Worm (Caenorhabditis elegans): ENCODE results near the gene str-55.

str-55 gene

ce11 chrV:16410521-16410920 lies 6.4 kb downstream of the str-55 start, which contains the start of gene srh-145:
Gene srh-145, plus strand, starts transcription at chrV:16410713.
- TF ChIP-seq M03D4.4 (tag; optimal IDR thresholded peaks at IDR 0.05) (no peak), elt-3 (tag; optimal IDR thresholded peaks at IDR 0.05) (no peak), mep-1 (tag; optimal IDR thresholded peaks at IDR 0.05) (no peak), nhr-12 (tag; optimal IDR thresholded peaks at IDR 0.05) (no peak), lin-13 (tag; optimal IDR thresholded peaks at IDR 0.05) (no peak), unc-62 (GFP tag; optimal IDR thresholded peaks at IDR 0.05) (no peak), lin-32 (GFP tag; optimal IDR thresholded peaks at IDR 0.05) (no peak), ztf-11 (tag; optimal IDR thresholded peaks at IDR 0.05) (no peak), lsy-2 (tag; optimal IDR thresholded peaks at IDR 0.05) (no peak), blmp-1 (tag; optimal IDR thresholded peaks at IDR 0.05) (no peak), drap-1 (GFP tag; optimal IDR thresholded peaks at IDR 0.05) (no peak), unc-39 (tag; optimal IDR thresholded peaks at IDR 0.05) (no peak), bed-3 (GFP tag; optimal IDR thresholded peaks at IDR 0.05) (no peak), ceh-39 (tag; optimal IDR thresholded peaks at IDR 0.05) (no peak), nhr-237 (tag; optimal IDR thresholded peaks at IDR 0.05) (no peak)

- TF ChIP-seq elt-3 (tag; optimal IDR thresholded peaks at IDR 0.05) (no peak), ceh-83 (GFP tag; optimal IDR thresholded peaks at IDR 0.05) (no peak), bed-3 (GFP tag; optimal IDR thresholded peaks at IDR 0.05) (no peak), lsy-2 (tag; optimal IDR thresholded peaks at IDR 0.05) (no peak), ces-1 (GFP tag; optimal IDR thresholded peaks at IDR 0.05) (no peak), elt-1 (tag; optimal IDR thresholded peaks at IDR 0.05; ENCODE audit: borderline replicate concordance, insufficient read depth) (no peak), ham-2 (GFP tag; optimal IDR thresholded peaks at IDR 0.05) (no peak), zip-8 (tag; optimal IDR thresholded peaks at IDR 0.05) (no peak), ceh-43 (GFP tag; optimal IDR thresholded peaks at IDR 0.05) (no peak), ceh-39 (tag; optimal IDR thresholded peaks at IDR 0.05) (no peak), mls-2 (tag; optimal IDR thresholded peaks at IDR 0.05) (no peak)
These were observed 9.3 kb downstream of the str-55 start, which contains the start of gene F26D2.3 for ce11 chrV:16407663-16408062. Gene F26D2.3, plus strand, starts transcription at chrV:16407963.

- TF ChIP-seq nhr-76 (tag; optimal IDR thresholded peaks at IDR 0.05), result no peak
- TF ChIP-seq zip-8 (tag; optimal IDR thresholded peaks at IDR 0.05), result peak; percentile 57
These were observed 10.6 kb downstream of the str-55 start for ce11 chrV:16406357-16406756.

ce11 chrV:16405366-16405765 lies 11.5 kb downstream of the str-55 start:
- TF ChIP-seq unc-39 (tag; optimal IDR thresholded peaks at IDR 0.05) (no peak), ceh-43 (GFP tag; optimal IDR thresholded peaks at IDR 0.05) (no peak), mls-2 (tag; optimal IDR thresholded peaks at IDR 0.05) (no peak), elt-3 (tag; optimal IDR thresholded peaks at IDR 0.05) (no peak), snpc-4 (tag; optimal IDR thresholded peaks at IDR 0.05) (no peak), pha-4 (tag; optimal IDR thresholded peaks at IDR 0.05) (no peak), drap-1 (GFP tag; optimal IDR thresholded peaks at IDR 0.05) (no peak), cnd-1 (tag; optimal IDR thresholded peaks at IDR 0.05) (no peak), nhr-76 (tag; optimal IDR thresholded peaks at IDR 0.05) (no peak), unc-62 (GFP tag; optimal IDR thresholded peaks at IDR 0.05) (no peak), ztf-11 (tag; optimal IDR thresholded peaks at IDR 0.05) (no peak), nhr-2 (tag; optimal IDR thresholded peaks at IDR 0.05) (no peak), unc-120 (tag; optimal IDR thresholded peaks at IDR 0.05; ENCODE audit: poor library complexity, severe bottlenecking) (no peak), nhr-12 (tag; optimal IDR thresholded peaks at IDR 0.05) (no peak), zip-8 (tag; optimal IDR thresholded peaks at IDR 0.05) (no peak), tbx-8 (GFP tag; optimal IDR thresholded peaks at IDR 0.05) (no peak), lin-32 (GFP tag; optimal IDR thresholded peaks at IDR 0.05) (no peak), M03D4.4 (tag; optimal IDR thresholded peaks at IDR 0.05) (no peak), blmp-1 (tag; optimal IDR thresholded peaks at IDR 0.05) (no peak)

ce11 chrV:16403974-16404373 lies 12.9 kb downstream of the str-55 start, which contains the start of gene syp-1:
Gene syp-1, plus strand, starts transcription at chrV:16404274.
- no peak for TF ChIP-seq sptf-1 (tag; optimal IDR thresholded peaks at IDR 0.05)
- no peak for TF ChIP-seq M03D4.4 (tag; optimal IDR thresholded peaks at IDR 0.05)
- TF ChIP-seq drap-1 (GFP tag; optimal IDR thresholded peaks at IDR 0.05), result no peak
- TF ChIP-seq ham-2 (GFP tag; optimal IDR thresholded peaks at IDR 0.05), result no peak
- TF ChIP-seq nhr-28 (tag; optimal IDR thresholded peaks at IDR 0.05), result no peak
- TF ChIP-seq unc-62 (GFP tag; optimal IDR thresholded peaks at IDR 0.05), result no peak
- no peak for TF ChIP-seq unc-120 (tag; optimal IDR thresholded peaks at IDR 0.05; ENCODE audit: poor library complexity, severe bottlenecking)
- no peak for TF ChIP-seq ceh-83 (GFP tag; optimal IDR thresholded peaks at IDR 0.05)

Data from whole organism, mixed stage, embryonic.